Worm (Caenorhabditis elegans) whole organism, L2 larva: ENCODE data around the gene efhd-1.

Source experiments
- C34F6.9 ChIP-seq: fragments of 150-350 bp; optimal IDR thresholded peaks from 2 replicates; lab custom pipeline; 2014; ENCODE audit warnings: missing biosample characterization, missing genetic modification characterization
- F13H6.1 ChIP-seq: sonication (generic microtip); optimal IDR thresholded peaks from 2 replicates; lab custom pipeline; 2016; ENCODE audit warnings: missing genetic modification characterization, missing compliant biosample characterization
- Y55F3AM.14 ChIP-seq: fragments of 200-800 bp; sonication (Bioruptor generic); optimal IDR thresholded peaks from 2 replicates; lab custom pipeline; 2018; ENCODE audit warnings: mild to moderate bottlenecking, missing genetic modification characterization, missing compliant biosample characterization
- aly-2 ChIP-seq: fragments of 150-350 bp; optimal IDR thresholded peaks from 2 replicates; lab custom pipeline; 2014; ENCODE audit warnings: missing biosample characterization, missing genetic modification characterization
- ama-1 ChIP-seq: fragments of 150-350 bp; optimal IDR thresholded peaks from 2 replicates; lab custom pipeline; 2018; ENCODE audit warnings: inconsistent platforms
- fos-1 ChIP-seq: fragments of 150-350 bp; optimal IDR thresholded peaks from 2 replicates; lab custom pipeline; 2014; ENCODE audit warnings: missing biosample characterization, missing genetic modification characterization
- mbf-1 ChIP-seq: sonication (generic microtip); optimal IDR thresholded peaks from 2 replicates; lab custom pipeline; 2017; ENCODE audit warnings: missing biosample characterization, missing genetic modification characterization
- nhr-237 ChIP-seq: fragments of 150-350 bp; optimal IDR thresholded peaks from 2 replicates; lab custom pipeline; 2014; ENCODE audit warnings: missing biosample characterization, missing genetic modification characterization
- sma-9 ChIP-seq, 2 experiments: fragments of 150-350 bp in 1 of 2; sonication (generic microtip) in 1 of 2; optimal IDR thresholded peaks; 2 replicates each; lab custom pipeline; 2014 to 2016; ENCODE audit warnings: missing genetic modification characterization in 2 of 2, mild to moderate bottlenecking in 1 of 2, missing biosample characterization in 1 of 2, missing compliant biosample characterization in 1 of 2, missing genetic modification reagents in 1 of 2, moderate library complexity in 1 of 2
- snpc-4 ChIP-seq: fragments of 150-350 bp; optimal IDR thresholded peaks from 2 replicates; lab custom pipeline; 2014; ENCODE audit warnings: missing biosample characterization, missing genetic modification characterization
- ztf-11 ChIP-seq: sonication (generic microtip); optimal IDR thresholded peaks from 2 replicates; lab custom pipeline; 2017; ENCODE audit warnings: missing biosample characterization, missing genetic modification characterization

DNA sequence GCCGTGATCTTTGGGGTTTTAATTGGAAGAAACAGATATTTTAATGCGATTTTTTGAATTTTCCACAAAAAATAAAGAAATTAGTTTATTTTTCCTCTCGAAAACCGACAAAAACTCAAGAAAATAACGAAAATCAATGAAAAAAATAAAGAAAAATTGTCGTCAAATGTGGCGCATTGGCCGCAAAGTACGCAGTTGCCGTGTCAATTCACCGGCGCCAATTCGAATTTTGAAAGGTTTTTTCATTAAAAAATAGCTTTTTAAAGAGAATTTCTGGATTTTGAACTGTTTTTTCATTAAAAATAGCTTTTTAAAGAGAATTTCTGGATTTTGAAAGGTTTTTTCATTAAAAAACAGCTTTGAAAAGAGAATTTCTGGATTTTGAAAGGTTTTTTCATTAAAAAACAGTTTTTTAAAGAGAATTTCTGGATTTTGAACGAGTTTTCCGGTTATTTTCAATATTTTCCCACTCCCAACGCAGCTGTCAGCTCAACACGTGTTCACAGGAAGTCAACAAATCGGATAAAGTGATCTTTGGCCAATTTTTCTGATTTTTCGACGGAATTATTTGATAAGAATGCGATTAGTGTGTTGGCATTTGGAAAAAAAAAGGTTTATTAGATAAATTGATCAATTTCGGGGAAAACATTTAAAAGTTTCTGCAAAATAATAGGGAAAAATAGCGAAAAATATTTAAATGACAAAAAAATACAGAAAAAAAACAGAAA is 55.9 kb downstream of the efhd-1 start:
- TF ChIP-seq ama-1: no peak
- no peak for TF ChIP-seq C34F6.9 (tag; lab: Kevin White, UChicago)
- TF ChIP-seq mbf-1 (tag; lab: Kevin White, UChicago): no peak
- TF ChIP-seq sma-9 (GFP tag; optimal IDR thresholded peaks at IDR 0.05; lab: Kevin White, UChicago): no peak
- TF ChIP-seq sma-9 (tag; optimal IDR thresholded peaks at IDR 0.05; lab: Kevin White, UChicago): no peak
- no peak for TF ChIP-seq aly-2 (tag; lab: Kevin White, UChicago)
- TF ChIP-seq fos-1 (tag; lab: Kevin White, UChicago): no peak
- no peak for TF ChIP-seq snpc-4 (tag; lab: Kevin White, UChicago)
- no peak for TF ChIP-seq ztf-11
- TF ChIP-seq F13H6.1 (tag; lab: Kevin White, UChicago): no peak
- TF ChIP-seq Y55F3AM.14 (GFP tag; lab: Kevin White, UChicago): no peak
- no peak for TF ChIP-seq nhr-237 (tag; lab: Kevin White, UChicago)
